Worm (Caenorhabditis elegans) whole organism, late embryonic: ENCODE measurements around the gene wnk-1.

ENCODE experiments used
- C08G9.2 ChIP-seq: sonication (generic microtip); optimal IDR thresholded peaks from 2 replicates; lab custom pipeline; 2016; ENCODE audit warnings: mild to moderate bottlenecking, missing genetic modification characterization, moderate library complexity, missing compliant biosample characterization
- C38D4.7 ChIP-seq: fragments of 200-800 bp; sonication (Bioruptor generic); optimal IDR thresholded peaks from 2 replicates; lab custom pipeline; 2018; ENCODE audit warnings: mild to moderate bottlenecking, missing genetic modification characterization, moderate library complexity, missing compliant biosample characterization
- F13H6.1 ChIP-seq: sonication (generic microtip); optimal IDR thresholded peaks from 2 replicates; lab custom pipeline; 2016; ENCODE audit warnings: missing genetic modification characterization, missing compliant biosample characterization
- T23F11.4 ChIP-seq: fragments of 200-800 bp; sonication (Bioruptor generic); optimal IDR thresholded peaks from 2 replicates; lab custom pipeline; 2018; ENCODE audit warnings: mild to moderate bottlenecking, missing genetic modification characterization, missing compliant biosample characterization
- Y22D7AL.16 ChIP-seq: sonication (generic microtip); optimal IDR thresholded peaks from 2 replicates; lab custom pipeline; 2016; ENCODE audit warnings: missing genetic modification characterization, missing compliant biosample characterization
- ahr-1 ChIP-seq: sonication (generic microtip); optimal IDR thresholded peaks from 2 replicates; lab custom pipeline; 2016; ENCODE audit warnings: missing genetic modification characterization, missing compliant biosample characterization
- ama-1 ChIP-seq: fragments of 150-350 bp; optimal IDR thresholded peaks from 2 replicates; lab custom pipeline; 2014
- ceh-14 ChIP-seq: sonication (generic microtip); optimal IDR thresholded peaks from 2 replicates; lab custom pipeline; 2016; ENCODE audit warnings: missing genotype, missing genetic modification characterization, missing compliant biosample characterization
- ceh-24 ChIP-seq: sonication (generic microtip); optimal IDR thresholded peaks from 2 replicates; lab custom pipeline; 2016; ENCODE audit warnings: mild to moderate bottlenecking, missing genetic modification characterization, missing compliant biosample characterization
- ceh-34 ChIP-seq: sonication (generic microtip); optimal IDR thresholded peaks from 2 replicates; lab custom pipeline; 2016; ENCODE audit warnings: mild to moderate bottlenecking, missing genetic modification characterization, missing compliant biosample characterization
- ceh-6 ChIP-seq: fragments of 200-800 bp; sonication (Bioruptor generic); optimal IDR thresholded peaks from 2 replicates; lab custom pipeline; 2018; ENCODE audit warnings: mild to moderate bottlenecking, missing genetic modification characterization, missing compliant biosample characterization
- che-1 ChIP-seq: sonication (generic microtip); optimal IDR thresholded peaks from 2 replicates; lab custom pipeline; 2016; ENCODE audit warnings: mild to moderate bottlenecking, missing genetic modification characterization, missing compliant biosample characterization
- dmd-4 ChIP-seq: sonication (generic microtip); optimal IDR thresholded peaks from 2 replicates; lab custom pipeline; 2016; ENCODE audit warnings: borderline replicate concordance, missing genetic modification characterization, missing compliant biosample characterization
- dve-1 ChIP-seq: sonication (generic microtip); optimal IDR thresholded peaks from 2 replicates; lab custom pipeline; 2017; ENCODE audit warnings: antibody characterized with exemption, mild to moderate bottlenecking, missing genetic modification characterization, missing compliant biosample characterization
- elt-2 ChIP-seq: sonication (generic microtip); optimal IDR thresholded peaks from 2 replicates; lab custom pipeline; 2016; ENCODE audit warnings: missing genetic modification reagents, missing genetic modification characterization, missing compliant biosample characterization
- elt-4 ChIP-seq: sonication (generic microtip); optimal IDR thresholded peaks from 2 replicates; lab custom pipeline; 2016; ENCODE audit warnings: missing genetic modification characterization, missing compliant biosample characterization
- fkh-10 ChIP-seq: fragments of 150-350 bp; optimal IDR thresholded peaks from 2 replicates; lab custom pipeline; 2014; ENCODE audit warnings: missing biosample characterization, missing genetic modification reagents, missing genetic modification characterization
- hlh-6 ChIP-seq: sonication (generic microtip); optimal IDR thresholded peaks from 2 replicates; lab custom pipeline; 2016; ENCODE audit warnings: missing genotype, missing genetic modification characterization, missing compliant biosample characterization
- hlh-8 ChIP-seq: sonication (generic microtip); optimal IDR thresholded peaks from 2 replicates; lab custom pipeline; 2016; ENCODE audit warnings: missing genotype, missing genetic modification characterization, missing compliant biosample characterization
- madf-2 ChIP-seq: sonication (generic microtip); optimal IDR thresholded peaks from 2 replicates; lab custom pipeline; 2017; ENCODE audit warnings: missing genetic modification characterization, missing compliant biosample characterization
- mec-3 ChIP-seq: sonication (generic microtip); optimal IDR thresholded peaks from 2 replicates; lab custom pipeline; 2016; ENCODE audit warnings: borderline replicate concordance, missing genetic modification characterization, missing compliant biosample characterization
- npax-4 ChIP-seq: sonication (generic microtip); optimal IDR thresholded peaks from 2 replicates; lab custom pipeline; 2016; ENCODE audit warnings: missing genetic modification characterization, missing compliant biosample characterization
- pax-1 ChIP-seq: fragments of 150-350 bp; optimal IDR thresholded peaks from 2 replicates; lab custom pipeline; 2014; ENCODE audit warnings: missing biosample characterization, missing genetic modification characterization
- pha-4 ChIP-seq: fragments of 150-350 bp; optimal IDR thresholded peaks from 2 replicates; lab custom pipeline; 2018; ENCODE audit warnings: missing biosample characterization, missing genetic modification reagents, missing genetic modification characterization
- pqm-1 ChIP-seq: sonication (generic microtip); optimal IDR thresholded peaks from 2 replicates; lab custom pipeline; 2016; ENCODE audit warnings: missing genetic modification characterization, missing compliant biosample characterization
- ref-2 ChIP-seq: sonication (generic microtip); optimal IDR thresholded peaks from 2 replicates; lab custom pipeline; 2016; ENCODE audit warnings: missing genetic modification characterization, missing compliant biosample characterization
- rnt-1 ChIP-seq: sonication (generic microtip); optimal IDR thresholded peaks from 2 replicates; lab custom pipeline; 2016; ENCODE audit warnings: missing genetic modification characterization, missing compliant biosample characterization
- ttx-3 ChIP-seq: sonication (generic microtip); optimal IDR thresholded peaks from 2 replicates; lab custom pipeline; 2016; ENCODE audit warnings: missing genetic modification reagents, missing genetic modification characterization, missing compliant biosample characterization
- unc-3 ChIP-seq, 2 experiments: fragments of 200-800 bp in 1 of 2; sonication (Bioruptor generic) in 1 of 2; sonication (generic microtip) in 1 of 2; conservative IDR thresholded peaks in 1 of 2; optimal IDR thresholded peaks in 1 of 2; 2 replicates each; pipeline versions ENCODE4 v1.3.6 to Lab custom; 2016 to 2022; ENCODE audit warnings: missing compliant biosample characterization in 2 of 2, missing genetic modification characterization in 2 of 2, missing genetic modification reagents in 1 of 2
- unc-42 ChIP-seq: sonication (generic microtip); optimal IDR thresholded peaks from 2 replicates; lab custom pipeline; 2016; ENCODE audit warnings: missing genotype, missing genetic modification characterization, missing compliant biosample characterization
- unc-55 ChIP-seq: sonication (generic microtip); optimal IDR thresholded peaks from 2 replicates; lab custom pipeline; 2017; ENCODE audit warnings: missing biosample characterization, missing genetic modification reagents, missing genetic modification characterization
- unc-86 ChIP-seq: sonication (generic microtip); optimal IDR thresholded peaks from 2 replicates; lab custom pipeline; 2016; ENCODE audit warnings: missing genetic modification characterization, missing compliant biosample characterization
- zip-5 ChIP-seq: sonication (generic microtip); optimal IDR thresholded peaks from 2 replicates; lab custom pipeline; 2016; ENCODE audit warnings: missing genetic modification characterization, missing compliant biosample characterization
- ztf-16 ChIP-seq: sonication (generic microtip); optimal IDR thresholded peaks from 2 replicates; lab custom pipeline; 2017; ENCODE audit warnings: missing genetic modification characterization, missing compliant biosample characterization

wnk-1 gene

ce11 chrIV:9199148-9199938 is 560 bp upstream of the wnk-1 start:
- TF ChIP-seq hlh-8 (tag; lab: Kevin White, UChicago): no peak
- TF ChIP-seq ahr-1 (tag; lab: Kevin White, UChicago): no peak
- no peak for TF ChIP-seq ama-1
- TF ChIP-seq unc-3 (GFP tag; conservative IDR thresholded peaks at IDR 0.05; lab: Robert Waterston, UW): no peak
- no peak for TF ChIP-seq unc-3 (tag; optimal IDR thresholded peaks at IDR 0.05; lab: Kevin White, UChicago)
- TF ChIP-seq elt-2 (tag; lab: Kevin White, UChicago): peak; percentile 64
- TF ChIP-seq Y22D7AL.16 (tag; lab: Kevin White, UChicago): no peak
- TF ChIP-seq unc-86 (tag; lab: Kevin White, UChicago): no peak
- TF ChIP-seq ttx-3 (tag; lab: Kevin White, UChicago): no peak
- TF ChIP-seq zip-5: no peak

ce11 chrIV:9210841-9211240 is 10.9 kb downstream of the wnk-1 start:
- no peak for TF ChIP-seq ceh-24 (tag; lab: Kevin White, UChicago)
- TF ChIP-seq unc-55 (GFP tag; lab: Kevin White, UChicago): no peak
- no peak for TF ChIP-seq dve-1 (tag; lab: Kevin White, UChicago)
- no peak for TF ChIP-seq dmd-4 (tag; lab: Kevin White, UChicago)
- TF ChIP-seq unc-3 (GFP tag; conservative IDR thresholded peaks at IDR 0.05; lab: Robert Waterston, UW): no peak
- TF ChIP-seq unc-3 (tag; optimal IDR thresholded peaks at IDR 0.05; lab: Kevin White, UChicago): no peak
- TF ChIP-seq npax-4 (tag; lab: Kevin White, UChicago): no peak
- no peak for TF ChIP-seq ama-1
- no peak for TF ChIP-seq pha-4 (tag; lab: Kevin White, UChicago)
- no peak for TF ChIP-seq unc-42 (tag; lab: Kevin White, UChicago)
- no peak for TF ChIP-seq ztf-16 (tag; lab: Kevin White, UChicago)
- TF ChIP-seq ahr-1 (tag; lab: Kevin White, UChicago): no peak
- no peak for TF ChIP-seq ceh-6 (GFP tag; lab: Kevin White, UChicago)
- no peak for TF ChIP-seq ceh-14

- TF ChIP-seq elt-4: no peak
- no peak for TF ChIP-seq elt-2 (tag; lab: Kevin White, UChicago)
Observed at ce11 chrIV:9212121-9212520, 12.2 kb downstream of the wnk-1 start, which contains the start of gene C46C2.6. Gene C46C2.6, plus strand, starts transcription at chrIV:9212421.

ce11 chrIV:9214823-9215222 is 14.9 kb downstream of the wnk-1 start:
- TF ChIP-seq che-1 (tag; lab: Kevin White, UChicago) (no peak), pqm-1 (tag; lab: Kevin White, UChicago) (no peak), T23F11.4 (GFP tag; lab: Kevin White, UChicago) (no peak), C08G9.2 (no peak), elt-2 (tag; lab: Kevin White, UChicago) (no peak), dmd-4 (tag; lab: Kevin White, UChicago) (no peak), ama-1 (no peak), C38D4.7 (GFP tag; lab: Kevin White, UChicago) (no peak), pax-1 (tag; lab: Kevin White, UChicago) (no peak)
- TF ChIP-seq, all 69 proteins: peak for 0

ce11 chrIV:9215824-9216223 is 15.9 kb downstream of the wnk-1 start:
- TF ChIP-seq rnt-1 (no peak), madf-2 (tag; lab: Kevin White, UChicago) (no peak), elt-4 (no peak), hlh-6 (no peak), ref-2 (tag; lab: Kevin White, UChicago) (no peak), fkh-10 (GFP tag; lab: Kevin White, UChicago) (no peak), mec-3 (tag; lab: Kevin White, UChicago) (no peak), dmd-4 (tag; lab: Kevin White, UChicago) (no peak), F13H6.1 (no peak), T23F11.4 (GFP tag; lab: Kevin White, UChicago) (no peak), C38D4.7 (GFP tag; lab: Kevin White, UChicago) (no peak), ceh-34 (no peak)
